Fruit fly (Drosophila melanogaster) whole organism, embryonic: ENCODE measurements around the gene CG42633.
A peak's percentile ranks its signal among the peaks of the same experiment; 100 is the strongest.

Experiments used
- Ada2b ChIP-seq: fragments of 200-800 bp; sonication (Bioruptor generic); IDR thresholded peaks from 2 replicates; pipeline ENCODE4 v1.3.6; 2022; ENCODE audit warnings: missing biosample characterization, missing genetic modification characterization
- Atf-2 ChIP-seq: fragments of 200-800 bp; sonication (Bioruptor generic); optimal IDR thresholded peaks from 2 replicates; lab custom pipeline; 2016; ENCODE audit warnings: missing biosample characterization, missing genetic modification characterization
- CG10431 ChIP-seq: fragments of 200-800 bp; sonication (Bioruptor generic); optimal IDR thresholded peaks from 3 replicates; lab custom pipeline; 2018; ENCODE audit warnings: missing biosample characterization, mild to moderate bottlenecking, missing genetic modification characterization
- CG10959 ChIP-seq: fragments of 200-800 bp; sonication (Bioruptor generic); IDR thresholded peaks from 2 replicates; pipeline ENCODE4 v1.3.6; 2022; ENCODE audit warnings: missing biosample characterization, missing genetic modification characterization
- CG11695 ChIP-seq: fragments of 200-800 bp; sonication (Bioruptor generic); IDR thresholded peaks from 3 replicates; pipeline ENCODE4 v1.3.6; 2022; ENCODE audit warnings: missing biosample characterization, missing genetic modification characterization
- CG12104 ChIP-seq: fragments of 200-800 bp; sonication (Bioruptor generic); optimal IDR thresholded peaks from 3 replicates; lab custom pipeline; 2016; ENCODE audit warnings: missing biosample characterization, missing genetic modification characterization
- CG12299 ChIP-seq: fragments of 200-800 bp; sonication (Bioruptor generic); optimal IDR thresholded peaks from 2 replicates; lab custom pipeline; 2018; ENCODE audit warnings: missing biosample characterization, mild to moderate bottlenecking, missing genetic modification characterization
- CG12391 ChIP-seq: fragments of 200-800 bp; sonication (Bioruptor generic); optimal IDR thresholded peaks from 3 replicates; lab custom pipeline; 2018; ENCODE audit warnings: missing biosample characterization, mild to moderate bottlenecking, missing genetic modification characterization, moderate library complexity
- CG13624 ChIP-seq: fragments of 200-800 bp; sonication (Bioruptor generic); optimal IDR thresholded peaks from 2 replicates; lab custom pipeline; 2016; ENCODE audit warnings: missing biosample characterization, missing genetic modification characterization
- CG15011 ChIP-seq: fragments of 200-800 bp; sonication (Bioruptor generic); optimal IDR thresholded peaks from 3 replicates; lab custom pipeline; 2018; ENCODE audit warnings: missing biosample characterization, mild to moderate bottlenecking, missing genetic modification characterization
- CG15269 ChIP-seq: fragments of 200-800 bp; sonication (Bioruptor generic); optimal IDR thresholded peaks from 2 replicates; lab custom pipeline; 2018; ENCODE audit warnings: missing biosample characterization, mild to moderate bottlenecking, missing genetic modification characterization, moderate library complexity
- CG15696 ChIP-seq: fragments of 200-800 bp; sonication (Bioruptor generic); optimal IDR thresholded peaks from 2 replicates; lab custom pipeline; 2019; ENCODE audit warnings: missing biosample characterization, mild to moderate bottlenecking, missing genetic modification characterization, moderate library complexity
- CG18011 ChIP-seq: fragments of 200-800 bp; sonication (Bioruptor generic); optimal IDR thresholded peaks from 2 replicates; lab custom pipeline; 2017; ENCODE audit warnings: missing biosample characterization, missing genetic modification characterization, mild to moderate bottlenecking, moderate library complexity, missing genotype
- CG18476 ChIP-seq: fragments of 200-800 bp; sonication (Bioruptor generic); optimal IDR thresholded peaks from 2 replicates; lab custom pipeline; 2016; ENCODE audit warnings: missing biosample characterization, mild to moderate bottlenecking, missing genetic modification characterization
- CG18599 ChIP-seq: fragments of 200-800 bp; sonication (Bioruptor generic); optimal IDR thresholded peaks from 3 replicates; lab custom pipeline; 2017; ENCODE audit warnings: missing biosample characterization, missing genetic modification characterization, mild to moderate bottlenecking, moderate library complexity, missing genetic modification reagents
- CG2678 ChIP-seq: fragments of 200-800 bp; sonication (Bioruptor generic); optimal IDR thresholded peaks from 3 replicates; lab custom pipeline; 2019; ENCODE audit warnings: missing biosample characterization, mild to moderate bottlenecking, missing genetic modification characterization, moderate library complexity
- CG30431 ChIP-seq: fragments of 200-800 bp; sonication (Bioruptor generic); optimal IDR thresholded peaks from 2 replicates; lab custom pipeline; 2017; ENCODE audit warnings: missing biosample characterization, missing genetic modification characterization
- CG33213 ChIP-seq: fragments of 200-800 bp; sonication (Bioruptor generic); optimal IDR thresholded peaks from 3 replicates; lab custom pipeline; 2016; ENCODE audit warnings: missing biosample characterization, missing genetic modification characterization
- CG4282 ChIP-seq: fragments of 200-800 bp; sonication (Bioruptor generic); optimal IDR thresholded peaks from 2 replicates; lab custom pipeline; 2016; ENCODE audit warnings: missing biosample characterization, missing genetic modification characterization
- CG6791 ChIP-seq: fragments of 200-800 bp; sonication (Bioruptor generic); IDR thresholded peaks from 3 replicates; pipeline ENCODE4 v1.3.6; 2022; ENCODE audit warnings: missing biosample characterization, missing genetic modification characterization; ENCODE audit not compliant: partially characterized antibody
- CG7271 ChIP-seq: fragments of 200-800 bp; sonication (Bioruptor generic); optimal IDR thresholded peaks from 2 replicates; lab custom pipeline; 2018; ENCODE audit warnings: missing biosample characterization, mild to moderate bottlenecking, missing genetic modification characterization, moderate library complexity
- CG8281 ChIP-seq: fragments of 200-800 bp; sonication (Bioruptor generic); optimal IDR thresholded peaks from 2 replicates; lab custom pipeline; 2018; ENCODE audit warnings: missing biosample characterization, mild to moderate bottlenecking, missing genetic modification characterization, moderate library complexity
- CHES-1-like ChIP-seq: fragments of 200-800 bp; sonication (Bioruptor generic); optimal IDR thresholded peaks from 2 replicates; lab custom pipeline; 2016; ENCODE audit warnings: missing biosample characterization, missing genetic modification characterization
- CTCF ChIP-seq: fragments of 200-800 bp; sonication (Bioruptor generic); optimal IDR thresholded peaks from 2 replicates; lab custom pipeline; 2017; ENCODE audit warnings: missing biosample characterization, mild to moderate bottlenecking, missing genetic modification characterization, moderate library complexity
- D19A ChIP-seq: fragments of 200-800 bp; optimal IDR thresholded peaks from 3 replicates; lab custom pipeline; 2019; ENCODE audit warnings: missing biosample characterization, mild to moderate bottlenecking, missing genetic modification characterization, moderate library complexity
- Dip2 ChIP-seq: fragments of 200-800 bp; sonication (Bioruptor generic); IDR thresholded peaks from 2 replicates; pipeline ENCODE4 v1.3.6; 2022; ENCODE audit warnings: missing biosample characterization, missing genetic modification characterization
- Dll ChIP-seq: fragments of 200-800 bp; sonication (Bioruptor generic); IDR thresholded peaks from 4 replicates; pipeline ENCODE4 v1.3.6; 2022; ENCODE audit warnings: missing biosample characterization, missing genetic modification characterization; ENCODE audit not compliant: partially characterized antibody
- E2f1 ChIP-seq: fragments of 200-800 bp; sonication (Bioruptor generic); IDR thresholded peaks from 2 replicates; pipeline ENCODE4 v1.3.6; 2022; ENCODE audit warnings: missing biosample characterization, missing genetic modification characterization
- E2f2 ChIP-seq: fragments of 200-800 bp; sonication (Bioruptor generic); IDR thresholded peaks from 2 replicates; pipeline ENCODE4 v1.3.6; 2022; ENCODE audit warnings: missing biosample characterization, missing genetic modification characterization
- H2.0 ChIP-seq: fragments of 200-800 bp; sonication (Bioruptor generic); IDR thresholded peaks from 2 replicates; pipeline ENCODE4 v1.3.6; 2022; ENCODE audit warnings: missing biosample characterization, missing genetic modification characterization
- Hr39 ChIP-seq: fragments of >200 bp; optimal IDR thresholded peaks from 2 replicates; lab custom pipeline; 2017
- Hr51 ChIP-seq, 2 experiments: fragments of 200-800 bp; sonication (Bioruptor generic); optimal IDR thresholded peaks; 2 replicates in 1 of 2; 3 replicates in 1 of 2; lab custom pipeline; 2016 to 2018; ENCODE audit warnings: missing biosample characterization in 2 of 2, missing genetic modification characterization in 2 of 2, mild to moderate bottlenecking in 1 of 2, moderate library complexity in 1 of 2
- MESR4 ChIP-seq: fragments of 200-800 bp; sonication (Bioruptor generic); optimal IDR thresholded peaks from 2 replicates; lab custom pipeline; 2018; ENCODE audit warnings: missing biosample characterization, mild to moderate bottlenecking, missing genetic modification characterization, moderate library complexity
- Ptx1 ChIP-seq: fragments of 200-800 bp; sonication (Bioruptor generic); IDR thresholded peaks from 2 replicates; pipeline ENCODE4 v1.3.6; 2022; ENCODE audit warnings: missing biosample characterization, missing genetic modification characterization
- Rx ChIP-seq: fragments of 200-800 bp; sonication (Bioruptor generic); IDR thresholded peaks from 2 replicates; pipeline ENCODE4 v1.3.6; 2022; ENCODE audit warnings: missing biosample characterization, missing genetic modification characterization
- ap ChIP-seq: fragments of 200-800 bp; sonication (Bioruptor generic); IDR thresholded peaks from 2 replicates; pipeline ENCODE4 v1.3.6; 2022; ENCODE audit warnings: missing biosample characterization, missing genetic modification characterization
- bbx ChIP-seq: fragments of 200-800 bp; sonication (Bioruptor generic); IDR thresholded peaks from 2 replicates; pipeline ENCODE4 v1.3.6; 2022; ENCODE audit warnings: missing biosample characterization, missing genetic modification characterization; ENCODE audit not compliant: partially characterized antibody
- bowl ChIP-seq: fragments of 200-800 bp; sonication (Bioruptor generic); IDR thresholded peaks from 2 replicates; pipeline ENCODE4 v1.3.6; 2022; ENCODE audit warnings: missing biosample characterization, missing genetic modification characterization
- cg ChIP-seq: fragments of 200-800 bp; sonication (Bioruptor generic); optimal IDR thresholded peaks from 3 replicates; lab custom pipeline; 2019; ENCODE audit warnings: missing biosample characterization, mild to moderate bottlenecking, missing genetic modification characterization, moderate library complexity
- exex ChIP-seq: fragments of 200-800 bp; sonication (Bioruptor generic); optimal IDR thresholded peaks from 4 replicates; lab custom pipeline; 2018; ENCODE audit warnings: missing biosample characterization, mild to moderate bottlenecking, missing genetic modification characterization, moderate library complexity
- gfzf ChIP-seq: fragments of 200-800 bp; sonication (Bioruptor generic); optimal IDR thresholded peaks from 2 replicates; lab custom pipeline; 2016; ENCODE audit warnings: missing biosample characterization, mild to moderate bottlenecking, missing genetic modification characterization, moderate library complexity
- insv ChIP-seq, 2 experiments: fragments of 200-800 bp; sonication (Bioruptor generic); optimal IDR thresholded peaks; 3 replicates each; lab custom pipeline; 2016 to 2018; ENCODE audit warnings: missing biosample characterization in 2 of 2, missing genetic modification characterization in 2 of 2
- ken ChIP-seq: fragments of 200-800 bp; sonication (Bioruptor generic); IDR thresholded peaks from 3 replicates; pipeline ENCODE4 v1.3.6; 2022; ENCODE audit warnings: missing biosample characterization, missing genetic modification characterization
- lmd ChIP-seq: fragments of 200-800 bp; sonication (Bioruptor generic); IDR thresholded peaks from 2 replicates; pipeline ENCODE4 v1.3.6; 2022; ENCODE audit warnings: missing biosample characterization, missing genetic modification characterization
- mirr ChIP-seq: fragments of 200-800 bp; sonication (Bioruptor generic); optimal IDR thresholded peaks from 3 replicates; lab custom pipeline; 2018; ENCODE audit warnings: missing biosample characterization, mild to moderate bottlenecking, missing genetic modification characterization
- tna ChIP-seq: fragments of 200-800 bp; sonication (Bioruptor generic); IDR thresholded peaks from 2 replicates; pipeline ENCODE4 v1.3.6; 2022; ENCODE audit warnings: missing biosample characterization, missing genetic modification characterization; ENCODE audit not compliant: partially characterized antibody
- vnd ChIP-seq: fragments of 200-800 bp; sonication (Bioruptor generic); IDR thresholded peaks from 3 replicates; pipeline ENCODE4 v1.3.6; 2022; ENCODE audit warnings: missing biosample characterization, missing genetic modification characterization; ENCODE audit not compliant: partially characterized antibody
- wek ChIP-seq: fragments of 200-800 bp; sonication (Bioruptor generic); optimal IDR thresholded peaks from 3 replicates; lab custom pipeline; 2018; ENCODE audit warnings: missing biosample characterization, mild to moderate bottlenecking, missing genetic modification characterization, moderate library complexity

Gene CG42633

DNA sequence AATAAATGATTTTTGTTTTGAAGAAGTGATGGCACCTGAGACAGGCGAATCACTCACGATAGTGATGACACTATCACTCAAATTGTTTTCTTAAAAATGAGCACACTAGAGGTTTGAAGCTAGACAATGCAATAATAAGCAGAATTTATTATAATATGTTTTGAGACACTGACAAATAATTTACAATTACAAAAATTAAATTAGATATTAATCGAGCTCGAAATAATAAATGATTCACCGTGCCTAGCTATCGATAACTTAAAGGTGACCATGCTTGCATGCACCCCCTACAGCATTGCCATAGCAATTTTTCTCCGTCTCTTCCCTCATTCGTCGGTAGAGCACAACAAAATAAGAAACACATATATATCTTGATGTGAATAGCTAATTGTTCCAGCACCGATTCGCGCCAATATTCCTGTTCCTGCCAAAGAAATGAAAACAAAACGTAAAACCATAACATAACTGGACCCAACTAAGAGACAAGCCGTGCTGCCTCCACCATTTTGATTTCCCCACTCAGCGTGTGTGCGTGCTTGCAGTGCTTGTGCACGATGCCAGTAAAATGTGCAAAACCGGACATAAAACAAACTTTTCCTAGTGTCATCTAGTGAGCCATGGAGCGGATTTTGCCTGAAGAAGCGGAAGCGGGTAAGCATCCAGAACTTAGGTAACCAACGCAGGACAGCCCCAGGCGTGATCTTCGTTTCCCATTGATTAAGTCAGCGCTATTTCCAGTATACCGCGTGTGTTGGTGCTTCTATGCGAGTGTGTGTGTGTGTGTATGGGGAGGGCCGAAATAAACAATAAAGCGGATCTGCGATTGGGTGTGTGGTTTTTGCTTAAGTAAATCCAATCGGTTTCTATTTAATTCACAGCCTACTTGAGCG, 20.9 kb downstream of the CG42633 start, which contains the start of the genes MED7 and Cap-H2 (continued):
- TF ChIP-seq CG18476 (GFP tag; lab: Kevin White, UChicago) (peak; percentile 78), CG13624 (GFP tag; lab: Kevin White, UChicago) (peak; percentile 91), CG11695 (peak; percentile 66; the same call in 2 of the 3 replicates), CG33213 (peak; percentile 82), gfzf (GFP tag; lab: Kevin White, UChicago) (peak; percentile 39), mirr (GFP tag; lab: Kevin White, UChicago) (no peak), CG18599 (no peak), CG6791 (GFP tag; lab: Robert Waterston, UW) (peak; percentile 92), E2f1 (GFP tag; lab: Robert Waterston, UW) (peak; percentile 71), Dip2 (GFP tag; lab: Robert Waterston, UW) (peak; percentile 25; the same call in 1 of the 2 replicates), Dll (peak; percentile 100), CG4282 (GFP tag; lab: Kevin White, UChicago) (peak; percentile 4), E2f2 (GFP tag; lab: Robert Waterston, UW) (peak; percentile 51), exex (tag; lab: Kevin White, UChicago) (peak; percentile 28), MESR4 (peak; percentile 65), bbx (peak; percentile 92), CG7271 (tag; lab: Kevin White, UChicago) (peak; percentile 38), ap (GFP tag; lab: Robert Waterston, UW) (peak; percentile 58; the same call in 1 of the 2 replicates), CTCF (GFP tag; lab: Kevin White, UChicago) (no peak), CG12391 (tag; lab: Kevin White, UChicago) (peak; percentile 92), tna (peak; percentile 91), CG8281 (tag; lab: Kevin White, UChicago) (no peak), CG18011 (peak; percentile 6), Hr51 (GFP tag; optimal IDR thresholded peaks at IDR 0.05; lab: Kevin White, UChicago) (peak in 1 of 2 experiments; percentile 85), Hr39 (lab: Kevin White, UChicago) (no peak), vnd (GFP tag; lab: Robert Waterston, UW) (peak; percentile 99), cg (GFP tag; lab: Kevin White, UChicago) (peak; percentile 85), CG15011 (GFP tag; lab: Kevin White, UChicago) (peak; percentile 12), Atf-2 (GFP tag; lab: Kevin White, UChicago) (peak; percentile 59), bowl (GFP tag; lab: Robert Waterston, UW) (no peak), insv (GFP tag; optimal IDR thresholded peaks at IDR 0.05; lab: Kevin White, UChicago) (peak in 1 of 2 experiments; percentile 31), CG15696 (tag; lab: Kevin White, UChicago) (peak; percentile 84), Ptx1 (GFP tag; lab: Robert Waterston, UW) (peak; percentile 89), CG2678 (tag; lab: Kevin White, UChicago) (no peak), Ada2b (GFP tag; lab: Robert Waterston, UW) (peak; percentile 81), H2.0 (GFP tag; lab: Robert Waterston, UW) (peak; percentile 70), CG30431 (GFP tag; lab: Kevin White, UChicago) (peak; percentile 52), CHES-1-like (GFP tag; lab: Kevin White, UChicago) (peak; percentile 74), CG12104 (GFP tag; lab: Kevin White, UChicago) (peak; percentile 32), lmd (GFP tag; lab: Robert Waterston, UW) (peak; percentile 87), wek (GFP tag; lab: Kevin White, UChicago) (no peak), Rx (peak; percentile 64), CG12299 (tag; lab: Kevin White, UChicago) (peak; percentile 47), CG15269 (tag; lab: Kevin White, UChicago) (no peak), D19A (tag; lab: Kevin White, UChicago) (no peak), CG10431 (GFP tag; lab: Kevin White, UChicago) (no peak), CG10959 (GFP tag; lab: Robert Waterston, UW) (no peak; the same call in 1 of the 2 replicates), ken (GFP tag; lab: Robert Waterston, UW) (peak; percentile 87)
